Worm (Caenorhabditis elegans): ENCODE results near the gene Y105C5A.1268.

Y105C5A.1268 gene

ce11 chrIV:15631217-15631616, 15.1 kb downstream of the Y105C5A.1268 start, which contains the start of gene Y105C5A.9:
Gene Y105C5A.9, plus strand, starts transcription at chrIV:15631517.
- TF ChIP-seq dpl-1 (GFP tag; optimal IDR thresholded peaks at IDR 0.05) (no peak), dve-1 (tag; optimal IDR thresholded peaks at IDR 0.05; ENCODE audit: insufficient read depth) (no peak), F10B5.3 (tag; optimal IDR thresholded peaks at IDR 0.05) (no peak), aly-2 (tag; optimal IDR thresholded peaks at IDR 0.05) (no peak), nhr-77 (tag; optimal IDR thresholded peaks at IDR 0.05) (no peak), unc-62 (GFP tag; optimal IDR thresholded peaks at IDR 0.05 in 1 of 2) (no peak), unc-62 (tag; optimal IDR thresholded peaks at IDR 0.05) (no peak), saeg-2 (GFP tag; IDR thresholded peaks at IDR 0.05) (no peak), ama-1 (optimal IDR thresholded peaks at IDR 0.05) (no peak)

- TF ChIP-seq dpl-1 (GFP tag; optimal IDR thresholded peaks at IDR 0.05): no peak
- peak; percentile 51 for TF ChIP-seq nhr-28 (tag; optimal IDR thresholded peaks at IDR 0.05)
These were observed 28.6 kb downstream of the Y105C5A.1268 start for ce11 chrIV:15617667-15618066.

DNA sequence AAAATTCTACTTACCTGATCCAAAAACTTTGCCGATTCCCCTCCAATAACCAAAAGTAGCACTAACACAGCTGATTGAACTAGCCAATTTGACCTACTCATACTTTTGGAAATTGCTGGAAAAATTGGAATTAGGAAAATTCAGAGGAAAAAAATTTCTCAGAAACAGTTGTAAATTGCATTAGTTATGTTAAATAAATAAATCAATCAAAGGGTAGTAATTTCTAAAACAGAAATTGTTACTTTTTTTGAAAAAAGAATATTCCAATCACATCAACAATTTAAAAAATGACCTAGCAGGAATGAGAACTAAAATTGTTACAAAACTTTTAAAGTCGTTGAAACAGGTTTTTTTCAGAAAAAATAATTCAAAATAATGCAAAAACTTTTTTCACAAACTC, 29.3 kb downstream of the Y105C5A.1268 start, which contains the start of gene Y105C5A.8:
Y105C5A.8 (minus strand) TSS at position 101 of the 400 bp plus-strand sequence.
- TF ChIP-seq nhr-11 (tag; optimal IDR thresholded peaks at IDR 0.05): no peak
- 0 out of 2 replicates have a peak, but pooled peaks have one; percentile 20 for TF ChIP-seq snpc-1.2 (GFP tag; IDR thresholded peaks at IDR 0.05)

DNA sequence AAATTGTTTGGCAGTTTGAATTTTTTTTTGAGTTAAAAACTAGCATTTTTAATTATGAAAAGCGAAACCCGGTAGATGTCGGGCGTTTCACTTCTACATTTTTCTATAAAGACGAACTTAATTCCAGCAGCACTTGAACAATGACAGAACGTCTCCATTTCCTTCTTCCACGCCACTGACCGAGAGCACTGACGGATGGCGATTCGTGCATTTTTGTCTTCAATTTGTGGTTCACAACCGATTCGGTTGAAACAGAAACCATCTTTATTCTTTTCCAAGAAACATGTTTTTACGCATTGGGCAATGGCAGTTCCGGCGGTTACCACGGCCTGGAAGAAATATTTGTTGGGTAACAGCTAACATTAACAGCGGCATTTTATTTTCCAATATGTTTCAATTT, 33.1 kb downstream of the Y105C5A.1268 start:
- TF ChIP-seq sdz-12 (GFP tag; optimal IDR thresholded peaks at IDR 0.05) (no peak), snpc-1.2 (GFP tag; IDR thresholded peaks at IDR 0.05) (peak; percentile 79)

DNA sequence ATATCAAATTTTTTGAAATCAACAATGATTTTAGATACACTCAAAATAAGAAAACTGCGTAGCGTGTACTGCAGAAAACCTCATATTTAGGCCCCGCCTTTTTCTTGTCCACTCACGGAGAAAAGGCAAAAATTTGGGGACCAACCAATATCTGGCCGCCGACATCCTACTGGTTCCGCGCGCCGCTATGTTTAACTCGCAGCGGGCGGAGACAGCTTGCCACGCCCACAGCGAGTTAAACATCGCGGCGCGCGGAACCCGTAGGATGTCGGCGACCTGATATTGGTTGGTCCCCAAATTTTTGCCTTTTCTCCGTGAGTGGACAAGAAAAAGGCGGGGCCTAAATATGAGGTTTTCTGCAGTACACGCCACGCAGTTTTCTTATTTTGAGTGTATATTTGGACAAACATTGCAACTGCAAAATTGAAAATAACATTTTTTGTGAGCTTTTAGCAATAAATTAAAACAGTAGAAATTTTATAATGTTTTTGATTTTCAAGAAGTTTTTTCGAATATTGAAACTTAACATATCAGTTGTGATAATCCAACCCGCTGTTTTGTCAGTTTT, 36.3 kb downstream of the Y105C5A.1268 start:
- peak; percentile 95 for TF ChIP-seq snpc-1.2 (GFP tag; IDR thresholded peaks at IDR 0.05)

ce11 chrIV:15606396-15606795, 39.9 kb downstream of the Y105C5A.1268 start:
- TF ChIP-seq snpc-1.2 (GFP tag; IDR thresholded peaks at IDR 0.05) (peak; percentile 70; the same call in 1 of the 2 replicates), mes-2 (tag; optimal IDR thresholded peaks at IDR 0.05; ENCODE audit: poor library complexity, severe bottlenecking) (no peak)

ce11 chrIV:15604194-15604593, 42.1 kb downstream of the Y105C5A.1268 start:
- TF ChIP-seq snpc-4 (tag; optimal IDR thresholded peaks at IDR 0.05) (peak; percentile 74), nhr-28 (tag; optimal IDR thresholded peaks at IDR 0.05) (no peak), madf-9 (GFP tag; conservative IDR thresholded peaks at IDR 0.05) (no peak), lin-38 (GFP tag; IDR thresholded peaks at IDR 0.05) (peak; percentile 43), mep-1 (tag; optimal IDR thresholded peaks at IDR 0.05) (no peak), daf-16 (GFP tag; optimal IDR thresholded peaks at IDR 0.05) (peak in 1 of 2 experiments; percentile 22), daf-16 (tag; optimal IDR thresholded peaks at IDR 0.05) (no peak), lin-13 (GFP tag; optimal IDR thresholded peaks at IDR 0.05) (no peak), pha-4 (GFP tag; IDR thresholded peaks at IDR 0.05) (peak; percentile 44; the same call in 1 of the 2 replicates), pha-4 (tag; optimal IDR thresholded peaks at IDR 0.05) (no peak), snpc-1.2 (GFP tag; IDR thresholded peaks at IDR 0.05) (peak; percentile 98), spr-3 (GFP tag; optimal IDR thresholded peaks at IDR 0.05) (no peak), egl-27 (tag; optimal IDR thresholded peaks at IDR 0.05) (no peak)

All from whole organism, L4 larva.